Fruit fly (Drosophila melanogaster): ENCODE data around the gene CG17672.

CG17672 gene

dm6 chr3L:13022854-13023560, 5.8 kb upstream of the CG17672 start, which contains the start of gene RpS12 (continued):
- TF ChIP-seq CG6792 (GFP tag; optimal IDR thresholded peaks at IDR 0.05): peak; percentile 47
- TF ChIP-seq Lpt (GFP tag; optimal IDR thresholded peaks at IDR 0.05): no peak
- peak; percentile 25 for TF ChIP-seq fkh (GFP tag; optimal IDR thresholded peaks at IDR 0.05)
- peak; percentile 54 for TF ChIP-seq Sox14 (GFP tag; optimal IDR thresholded peaks at IDR 0.05)
- TF ChIP-seq Gug (GFP tag; IDR thresholded peaks at IDR 0.05): no peak; the same call in 1 of the 2 replicates
- peak; percentile 57 for TF ChIP-seq OdsH (GFP tag; optimal IDR thresholded peaks at IDR 0.05)
- peak; percentile 38 for TF ChIP-seq CG6808 (GFP tag; optimal IDR thresholded peaks at IDR 0.05)
- TF ChIP-seq Blimp-1 (GFP tag; optimal IDR thresholded peaks at IDR 0.05): peak; percentile 40
- TF ChIP-seq CG11762 (GFP tag; optimal IDR thresholded peaks at IDR 0.05; ENCODE audit: insufficient read depth): peak; percentile 35
- TF ChIP-seq fd59A (GFP tag; optimal IDR thresholded peaks at IDR 0.05): peak; percentile 7
- peak; percentile 44 for TF ChIP-seq acj6 (GFP tag; optimal IDR thresholded peaks at IDR 0.05)
- TF ChIP-seq Eip78C (GFP tag): peak; percentile 81
- TF ChIP-seq spab (GFP tag; optimal IDR thresholded peaks at IDR 0.05): peak; percentile 26
- no peak for TF ChIP-seq Hr38 (GFP tag; optimal IDR thresholded peaks at IDR 0.05)
- peak; percentile 77 for TF ChIP-seq cyc (GFP tag; optimal IDR thresholded peaks at IDR 0.05)
- TF ChIP-seq Ets96B (tag; optimal IDR thresholded peaks at IDR 0.05): peak; percentile 22
- peak; percentile 3 for TF ChIP-seq dac (GFP tag; optimal IDR thresholded peaks at IDR 0.05)
- TF ChIP-seq Eip93F (GFP tag; optimal IDR thresholded peaks at IDR 0.05): no peak
- peak; percentile 40 for TF ChIP-seq CG10669 (GFP tag; optimal IDR thresholded peaks at IDR 0.05)
- peak; percentile 78 for TF ChIP-seq esn (GFP tag; optimal IDR thresholded peaks at IDR 0.05)
- peak; percentile 69 for TF ChIP-seq CG10631 (GFP tag; optimal IDR thresholded peaks at IDR 0.05)
- peak; percentile 63 for TF ChIP-seq CG34406 (GFP tag; optimal IDR thresholded peaks at IDR 0.05)
- TF ChIP-seq eg (GFP tag; IDR thresholded peaks at IDR 0.05): peak; percentile 47

dm6 chr3L:13026337-13026736, 2.4 kb upstream of the CG17672 start, which contains the start of gene Zmynd10:
Gene Zmynd10 (minus strand): TSS chr3L:13026437.
- TF ChIP-seq dsx (GFP tag; optimal IDR thresholded peaks at IDR 0.05; ENCODE audit: poor library complexity, severe bottlenecking): no peak
- no peak for TF ChIP-seq CG3032 (tag; optimal IDR thresholded peaks at IDR 0.05)
- no peak for TF ChIP-seq Eip75B (GFP tag; optimal IDR thresholded peaks at IDR 0.05)
- no peak for TF ChIP-seq dac (GFP tag; optimal IDR thresholded peaks at IDR 0.05)

dm6 chr3L:13026872-13027271, 1.9 kb upstream of the CG17672 start:
- TF ChIP-seq svp (GFP tag): no peak
- TF ChIP-seq Blimp-1 (GFP tag; optimal IDR thresholded peaks at IDR 0.05): peak; percentile 85

dm6 chr3L:13027333-13027732, 1.4 kb upstream of the CG17672 start:
- TF ChIP-seq fd59A (GFP tag; optimal IDR thresholded peaks at IDR 0.05): no peak
- TF ChIP-seq achi (GFP tag; optimal IDR thresholded peaks at IDR 0.05): no peak
- no peak for TF ChIP-seq Gug (GFP tag; IDR thresholded peaks at IDR 0.05)
- TF ChIP-seq CG4318 (GFP tag; optimal IDR thresholded peaks at IDR 0.05): no peak
- TF ChIP-seq Hr38 (GFP tag; optimal IDR thresholded peaks at IDR 0.05): no peak
- no peak for TF ChIP-seq CG8632 (GFP tag; optimal IDR thresholded peaks at IDR 0.05)
- no peak for TF ChIP-seq lz (GFP tag; optimal IDR thresholded peaks at IDR 0.05)
- no peak for TF ChIP-seq Ets96B (tag; optimal IDR thresholded peaks at IDR 0.05)
- TF ChIP-seq Hr4 (GFP tag; optimal IDR thresholded peaks at IDR 0.05): no peak
- no peak for TF ChIP-seq CG16779 (tag; optimal IDR thresholded peaks at IDR 0.05)
- TF ChIP-seq Smox (GFP tag; optimal IDR thresholded peaks at IDR 0.05): no peak
- TF ChIP-seq CG3919 (GFP tag; optimal IDR thresholded peaks at IDR 0.05): no peak
- no peak for TF ChIP-seq CG10669 (GFP tag; optimal IDR thresholded peaks at IDR 0.05)
- no peak for TF ChIP-seq Ets21C (GFP tag; optimal IDR thresholded peaks at IDR 0.05)
- TF ChIP-seq ss (GFP tag; optimal IDR thresholded peaks at IDR 0.05): no peak
- TF ChIP-seq salr (GFP tag; optimal IDR thresholded peaks at IDR 0.05): no peak
